Worm (Caenorhabditis elegans): Measurements from ENCODE around the gene ZK813.6.

ce11 chrX:3424516-3424915 is at the start of gene ZK813.6:
- TF ChIP-seq ztf-29 (GFP tag; IDR thresholded peaks at IDR 0.05): no peak
- TF ChIP-seq flt-1 (GFP tag; IDR thresholded peaks at IDR 0.05): no peak
- TF ChIP-seq cog-1 (tag; optimal IDR thresholded peaks at IDR 0.05): no peak
- TF ChIP-seq ztf-23 (GFP tag; IDR thresholded peaks at IDR 0.05): no peak

All from whole organism, midembryonic.